Fruit fly (Drosophila melanogaster): ENCODE data around the gene RnpS1.
A peak's percentile ranks its signal among the peaks of the same experiment; 100 is the strongest.

RnpS1 gene

DNA sequence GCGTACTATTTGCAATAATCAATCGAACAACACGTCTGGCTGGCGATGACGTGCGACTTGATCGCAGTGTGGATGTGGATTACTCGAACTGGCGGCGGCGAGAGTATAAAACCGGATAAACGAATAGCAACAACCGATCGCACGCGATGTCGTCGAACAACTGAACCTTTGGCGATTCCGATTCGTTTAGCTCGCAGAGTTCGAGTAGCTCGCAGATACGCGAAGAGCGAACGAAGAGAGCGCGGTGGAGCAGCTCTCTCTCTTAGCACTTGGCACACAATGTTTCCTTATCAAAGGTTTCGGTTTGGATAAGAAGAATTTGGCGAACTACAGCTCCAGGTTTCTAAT, 49.4 kb upstream of the RnpS1 start, which contains the start of gene RhoL (continued):
- TF ChIP-seq E2f1 (GFP tag; IDR thresholded peaks at IDR 0.05) (no peak; the same call in 1 of the 2 replicates), Six4 (GFP tag; optimal IDR thresholded peaks at IDR 0.05) (no peak), tgo (GFP tag; IDR thresholded peaks at IDR 0.05) (no peak), CG6689 (GFP tag; IDR thresholded peaks at IDR 0.05) (no peak), wek (GFP tag; optimal IDR thresholded peaks at IDR 0.05) (no peak), ken (GFP tag; IDR thresholded peaks at IDR 0.05) (no peak), Dp (GFP tag; optimal IDR thresholded peaks at IDR 0.05) (no peak), dan (GFP tag; IDR thresholded peaks at IDR 0.05) (no peak), CG10959 (GFP tag; IDR thresholded peaks at IDR 0.05) (no peak), Drgx (GFP tag; IDR thresholded peaks at IDR 0.05) (peak; percentile 45; the same call in 1 of the 2 replicates), CG18476 (GFP tag; optimal IDR thresholded peaks at IDR 0.05) (no peak), tap (tag; optimal IDR thresholded peaks at IDR 0.05) (peak; percentile 48), prd (optimal IDR thresholded peaks at IDR 0.05) (no peak), prd (GFP tag; IDR thresholded peaks at IDR 0.05) (no peak), lov (optimal IDR thresholded peaks at IDR 0.05) (no peak), lov (GFP tag; IDR thresholded peaks at IDR 0.05) (peak; percentile 58; the same call in 1 of the 3 replicates), HLHmδ (GFP tag; optimal IDR thresholded peaks at IDR 0.05) (peak; percentile 90), pnt (GFP tag; optimal IDR thresholded peaks at IDR 0.05) (no peak), sug (tag; optimal IDR thresholded peaks at IDR 0.05) (peak; percentile 42), ATbp (GFP tag; optimal IDR thresholded peaks at IDR 0.05) (no peak), gem (tag; optimal IDR thresholded peaks at IDR 0.05) (no peak), CG10565 (GFP tag; optimal IDR thresholded peaks at IDR 0.05) (no peak), CG2129 (GFP tag; IDR thresholded peaks at IDR 0.05; ENCODE audit: partially characterized antibody) (no peak), CG32772 (GFP tag; IDR thresholded peaks at IDR 0.05) (no peak), croc (GFP tag; conservative IDR thresholded peaks at IDR 0.05) (no peak), CG8388 (GFP tag; optimal IDR thresholded peaks at IDR 0.05) (no peak), CG30403 (GFP tag; optimal IDR thresholded peaks at IDR 0.05) (no peak), Asciz (GFP tag; optimal IDR thresholded peaks at IDR 0.05) (no peak), CG8478 (optimal IDR thresholded peaks at IDR 0.05) (no peak), CG34422 (GFP tag; IDR thresholded peaks at IDR 0.05) (peak; percentile 39; the same call in 1 of the 3 replicates), CG14965 (GFP tag; optimal IDR thresholded peaks at IDR 0.05; ENCODE audit: borderline replicate concordance) (no peak), CG1832 (GFP tag; optimal IDR thresholded peaks at IDR 0.05) (no peak), Mad (GFP tag; optimal IDR thresholded peaks at IDR 0.05) (no peak), unpg (GFP tag; optimal IDR thresholded peaks at IDR 0.05) (peak; percentile 24), CG13624 (GFP tag; optimal IDR thresholded peaks at IDR 0.05) (peak; percentile 54), psq (GFP tag; optimal IDR thresholded peaks at IDR 0.05) (no peak), CG12155 (GFP tag; optimal IDR thresholded peaks at IDR 0.05) (no peak), CG7963 (GFP tag; IDR thresholded peaks at IDR 0.05; ENCODE audit: partially characterized antibody) (no peak), CG31224 (GFP tag; IDR thresholded peaks at IDR 0.05) (no peak), dpn (GFP tag; optimal IDR thresholded peaks at IDR 0.05) (no peak), disco-r (GFP tag; optimal IDR thresholded peaks at IDR 0.05) (no peak), Elba2 (GFP tag; optimal IDR thresholded peaks at IDR 0.05) (no peak), CG16815 (GFP tag; optimal IDR thresholded peaks at IDR 0.05) (no peak), pho (GFP tag; optimal IDR thresholded peaks at IDR 0.05) (no peak), scrt (GFP tag; optimal IDR thresholded peaks at IDR 0.05) (no peak), CG15696 (tag; optimal IDR thresholded peaks at IDR 0.05) (no peak), Sox102F (GFP tag; optimal IDR thresholded peaks at IDR 0.05) (no peak), jigr1 (GFP tag; IDR thresholded peaks at IDR 0.05) (no peak), ro (GFP tag; IDR thresholded peaks at IDR 0.05) (no peak), MESR4 (GFP tag; optimal IDR thresholded peaks at IDR 0.05) (peak; percentile 5), CG16863 (GFP tag; optimal IDR thresholded peaks at IDR 0.05) (no peak), CTCF (GFP tag; optimal IDR thresholded peaks at IDR 0.05) (no peak), kni (GFP tag; optimal IDR thresholded peaks at IDR 0.05) (peak; percentile 29), az2 (GFP tag; optimal IDR thresholded peaks at IDR 0.05) (no peak)
